Worm (Caenorhabditis elegans): ENCODE data around the gene mcm-6.

ce11 chrIII:9772394-9772793 lies 21.8 kb upstream of the mcm-6 start:
- no peak for TF ChIP-seq pqm-1 (tag; optimal IDR thresholded peaks at IDR 0.05)
- no peak for TF ChIP-seq spr-1 (tag; optimal IDR thresholded peaks at IDR 0.05)
- no peak for TF ChIP-seq dmd-6 (GFP tag; IDR thresholded peaks at IDR 0.05)
- no peak for TF ChIP-seq duxl-1 (tag; optimal IDR thresholded peaks at IDR 0.05; ENCODE audit: poor library complexity)
- TF ChIP-seq egl-27 (tag; optimal IDR thresholded peaks at IDR 0.05), result no peak
- TF ChIP-seq lsy-2 (tag; optimal IDR thresholded peaks at IDR 0.05), result no peak
